Fruit fly (Drosophila melanogaster) whole organism, prepupa: ENCODE results near the gene CG14230.

Experiments
- Blimp-1 ChIP-seq: fragments of 200-800 bp; sonication (Bioruptor generic); optimal IDR thresholded peaks from 3 replicates; lab custom pipeline; 2017; ENCODE audit warnings: missing biosample characterization, missing genetic modification characterization, mild to moderate bottlenecking, moderate library complexity, missing genetic modification reagents
- CG10631 ChIP-seq: fragments of 200-800 bp; sonication (Bioruptor generic); optimal IDR thresholded peaks from 2 replicates; lab custom pipeline; 2016; ENCODE audit warnings: missing biosample characterization, missing genetic modification characterization
- CG10669 ChIP-seq: fragments of 200-800 bp; sonication (Bioruptor generic); optimal IDR thresholded peaks from 3 replicates; lab custom pipeline; 2018; ENCODE audit warnings: missing biosample characterization, mild to moderate bottlenecking, missing genetic modification characterization, moderate library complexity
- CG11294 ChIP-seq: fragments of 200-800 bp; sonication (Bioruptor generic); IDR thresholded peaks from 2 replicates; pipeline ENCODE4 v1.3.6; 2022; ENCODE audit warnings: missing biosample characterization, missing genetic modification characterization
- CG11762 ChIP-seq: fragments of 200-800 bp; sonication (Bioruptor generic); optimal IDR thresholded peaks from 3 replicates; lab custom pipeline; 2016; ENCODE audit warnings: missing biosample characterization, missing genetic modification characterization; ENCODE audit not compliant: insufficient read depth
- CG11902 ChIP-seq: fragments of 200-800 bp; sonication (Bioruptor generic); optimal IDR thresholded peaks from 3 replicates; lab custom pipeline; 2016; ENCODE audit warnings: missing biosample characterization, missing genetic modification characterization
- CG15336 ChIP-seq: fragments of 200-800 bp; sonication (Bioruptor generic); IDR thresholded peaks from 2 replicates; pipeline ENCODE4 v1.3.6; 2022; ENCODE audit warnings: missing biosample characterization, missing genetic modification characterization
- CG1621 ChIP-seq: fragments of 200-800 bp; sonication (Bioruptor generic); optimal IDR thresholded peaks from 3 replicates; lab custom pipeline; 2018; ENCODE audit warnings: missing biosample characterization, mild to moderate bottlenecking, missing genetic modification characterization
- CG3032 ChIP-seq: fragments of 200-800 bp; optimal IDR thresholded peaks from 2 replicates; lab custom pipeline; 2019; ENCODE audit warnings: missing biosample characterization, mild to moderate bottlenecking, missing genetic modification characterization, moderate library complexity
- CG31627 ChIP-seq: fragments of 200-800 bp; sonication (Bioruptor generic); optimal IDR thresholded peaks from 3 replicates; lab custom pipeline; 2016; ENCODE audit warnings: missing biosample characterization, missing genetic modification characterization
- CG32006 ChIP-seq: fragments of 200-800 bp; sonication (Bioruptor generic); optimal IDR thresholded peaks from 3 replicates; lab custom pipeline; 2017; ENCODE audit warnings: missing biosample characterization, mild to moderate bottlenecking, missing genetic modification characterization
- CG34406 ChIP-seq: fragments of 200-800 bp; sonication (Bioruptor generic); optimal IDR thresholded peaks from 3 replicates; lab custom pipeline; 2016; ENCODE audit warnings: missing biosample characterization, missing genetic modification characterization
- CG3919 ChIP-seq: fragments of 200-800 bp; sonication (Bioruptor generic); optimal IDR thresholded peaks from 3 replicates; lab custom pipeline; 2016; ENCODE audit warnings: missing biosample characterization, missing genetic modification characterization
- CG4318 ChIP-seq: fragments of 200-800 bp; sonication (Bioruptor generic); optimal IDR thresholded peaks from 3 replicates; lab custom pipeline; 2017; ENCODE audit warnings: missing biosample characterization, mild to moderate bottlenecking, missing genetic modification characterization
- CG6163 ChIP-seq: fragments of 200-800 bp; sonication (Bioruptor generic); IDR thresholded peaks from 3 replicates; pipeline ENCODE4 v1.3.6; 2022; ENCODE audit warnings: missing biosample characterization, missing genetic modification characterization
- CG6276 ChIP-seq: fragments of 200-800 bp; sonication (Bioruptor generic); optimal IDR thresholded peaks from 2 replicates; lab custom pipeline; 2017; ENCODE audit warnings: missing biosample characterization, mild to moderate bottlenecking, missing genetic modification characterization
- CG6792 ChIP-seq: fragments of 200-800 bp; sonication (Bioruptor generic); optimal IDR thresholded peaks from 3 replicates; lab custom pipeline; 2016; ENCODE audit warnings: missing biosample characterization, missing genetic modification characterization
- CG6808 ChIP-seq: fragments of 200-800 bp; sonication (Bioruptor generic); optimal IDR thresholded peaks from 3 replicates; lab custom pipeline; 2017; ENCODE audit warnings: missing biosample characterization, missing genetic modification characterization, mild to moderate bottlenecking, moderate library complexity, missing genetic modification reagents
- CG6854 ChIP-seq: fragments of 200-800 bp; sonication (Bioruptor generic); optimal IDR thresholded peaks from 2 replicates; lab custom pipeline; 2017; ENCODE audit warnings: missing biosample characterization, mild to moderate bottlenecking, missing genetic modification characterization
- CG7368 ChIP-seq: fragments of 200-800 bp; sonication (Bioruptor generic); optimal IDR thresholded peaks from 3 replicates; lab custom pipeline; 2016; ENCODE audit warnings: missing biosample characterization, missing genetic modification characterization
- CG8319 ChIP-seq: fragments of 200-800 bp; sonication (Bioruptor generic); optimal IDR thresholded peaks from 3 replicates; lab custom pipeline; 2016; ENCODE audit warnings: missing biosample characterization, missing genetic modification characterization
- CG9139 ChIP-seq: fragments of 200-800 bp; sonication (Bioruptor generic); optimal IDR thresholded peaks from 3 replicates; lab custom pipeline; 2017; ENCODE audit warnings: missing biosample characterization, mild to moderate bottlenecking, missing genetic modification characterization
- Eip75B ChIP-seq: fragments of 200-800 bp; sonication (Bioruptor generic); optimal IDR thresholded peaks from 3 replicates; lab custom pipeline; 2016; ENCODE audit warnings: missing biosample characterization, missing genetic modification characterization
- Eip93F ChIP-seq: fragments of 200-800 bp; sonication (Bioruptor generic); optimal IDR thresholded peaks from 2 replicates; lab custom pipeline; 2016; ENCODE audit warnings: missing biosample characterization, mild to moderate bottlenecking, missing genetic modification characterization
- Ets21C ChIP-seq: fragments of 200-800 bp; sonication (Bioruptor generic); optimal IDR thresholded peaks from 3 replicates; lab custom pipeline; 2016; ENCODE audit warnings: missing biosample characterization, missing genetic modification characterization
- Ets96B ChIP-seq: fragments of 200-800 bp; optimal IDR thresholded peaks from 2 replicates; lab custom pipeline; 2019; ENCODE audit warnings: missing biosample characterization, mild to moderate bottlenecking, missing genetic modification characterization, moderate library complexity
- Hr38 ChIP-seq: sonication (Bioruptor generic); optimal IDR thresholded peaks from 2 replicates; lab custom pipeline; 2016; ENCODE audit warnings: missing biosample characterization, missing genetic modification characterization
- Hr39 ChIP-seq: fragments of 200-800 bp; sonication (Bioruptor generic); optimal IDR thresholded peaks from 2 replicates; lab custom pipeline; 2016; ENCODE audit warnings: missing biosample characterization, missing genetic modification characterization
- Hr4 ChIP-seq: fragments of 200-800 bp; sonication (Bioruptor generic); optimal IDR thresholded peaks from 3 replicates; lab custom pipeline; 2016; ENCODE audit warnings: missing biosample characterization, missing genetic modification characterization
- Lpt ChIP-seq: fragments of 200-800 bp; sonication (Bioruptor generic); optimal IDR thresholded peaks from 3 replicates; lab custom pipeline; 2016; ENCODE audit warnings: missing biosample characterization, missing genetic modification characterization
- Met ChIP-seq: fragments of 200-800 bp; sonication (Bioruptor generic); optimal IDR thresholded peaks from 3 replicates; lab custom pipeline; 2016; ENCODE audit warnings: missing biosample characterization, missing genetic modification characterization
- Smox ChIP-seq: fragments of 200-800 bp; sonication (Bioruptor generic); optimal IDR thresholded peaks from 3 replicates; lab custom pipeline; 2016; ENCODE audit warnings: missing biosample characterization, missing genetic modification characterization
- Sox102F ChIP-seq: fragments of 200-800 bp; sonication (Bioruptor generic); optimal IDR thresholded peaks from 2 replicates; lab custom pipeline; 2016; ENCODE audit warnings: missing biosample characterization, mild to moderate bottlenecking, missing genetic modification characterization
- Sox14 ChIP-seq: fragments of 200-800 bp; sonication (Bioruptor generic); optimal IDR thresholded peaks from 3 replicates; lab custom pipeline; 2016; ENCODE audit warnings: missing biosample characterization, missing genetic modification characterization
- Sox15 ChIP-seq: fragments of 200-800 bp; sonication (Bioruptor generic); optimal IDR thresholded peaks from 3 replicates; lab custom pipeline; 2016; ENCODE audit warnings: missing biosample characterization, missing genetic modification characterization
- achi ChIP-seq: fragments of 200-800 bp; sonication (Bioruptor generic); optimal IDR thresholded peaks from 3 replicates; lab custom pipeline; 2016; ENCODE audit warnings: missing biosample characterization, missing genetic modification characterization
- acj6 ChIP-seq: fragments of 200-800 bp; sonication (Bioruptor generic); optimal IDR thresholded peaks from 3 replicates; lab custom pipeline; 2016; ENCODE audit warnings: missing biosample characterization, missing genetic modification characterization
- cyc ChIP-seq: fragments of 200-800 bp; sonication (Bioruptor generic); optimal IDR thresholded peaks from 3 replicates; lab custom pipeline; 2016; ENCODE audit warnings: missing biosample characterization, missing genetic modification characterization
- dac ChIP-seq: fragments of 200-800 bp; sonication (Bioruptor generic); optimal IDR thresholded peaks from 2 replicates; lab custom pipeline; 2017; ENCODE audit warnings: missing biosample characterization, mild to moderate bottlenecking, missing genetic modification characterization
- dsx ChIP-seq: fragments of 200-800 bp; optimal IDR thresholded peaks from 3 replicates; lab custom pipeline; 2019; ENCODE audit warnings: missing biosample characterization, mild to moderate bottlenecking, missing genetic modification characterization, moderate library complexity; ENCODE audit not compliant: poor library complexity, severe bottlenecking
- eg ChIP-seq: fragments of 200-800 bp; sonication (Bioruptor generic); IDR thresholded peaks from 3 replicates; pipeline ENCODE4 v1.3.6; 2022; ENCODE audit warnings: missing biosample characterization, missing genetic modification characterization
- esn ChIP-seq: fragments of 200-800 bp; sonication (Bioruptor generic); optimal IDR thresholded peaks from 2 replicates; lab custom pipeline; 2016; ENCODE audit warnings: missing biosample characterization, mild to moderate bottlenecking, missing genetic modification characterization, moderate library complexity
- fd59A ChIP-seq: fragments of 200-800 bp; sonication (Bioruptor generic); optimal IDR thresholded peaks from 2 replicates; lab custom pipeline; 2017; ENCODE audit warnings: missing biosample characterization, mild to moderate bottlenecking, missing genetic modification characterization, missing genetic modification reagents
- fd85E ChIP-seq: fragments of 200-800 bp; sonication (Bioruptor generic); optimal IDR thresholded peaks from 3 replicates; lab custom pipeline; 2016; ENCODE audit warnings: missing biosample characterization, missing genetic modification characterization
- fkh ChIP-seq: fragments of 200-800 bp; sonication (Bioruptor generic); optimal IDR thresholded peaks from 3 replicates; lab custom pipeline; 2017; ENCODE audit warnings: missing biosample characterization, mild to moderate bottlenecking, missing genetic modification characterization, moderate library complexity
- net ChIP-seq: fragments of 200-800 bp; sonication (Bioruptor generic); optimal IDR thresholded peaks from 3 replicates; lab custom pipeline; 2016; ENCODE audit warnings: missing biosample characterization, missing genetic modification characterization
- salr ChIP-seq, 2 experiments: fragments of 200-800 bp; sonication (Bioruptor generic); optimal IDR thresholded peaks; 3 replicates each; lab custom pipeline; 2016 to 2018; ENCODE audit warnings: missing biosample characterization in 2 of 2, missing genetic modification characterization in 2 of 2, mild to moderate bottlenecking in 1 of 2
- spab ChIP-seq: fragments of 200-800 bp; sonication (Bioruptor generic); optimal IDR thresholded peaks from 2 replicates; lab custom pipeline; 2017; ENCODE audit warnings: missing biosample characterization, mild to moderate bottlenecking, missing genetic modification characterization, missing genetic modification reagents
- ss ChIP-seq, 2 experiments: fragments of 200-800 bp; sonication (Bioruptor generic); optimal IDR thresholded peaks; 2 replicates in 1 of 2; 3 replicates in 1 of 2; lab custom pipeline; 2017 to 2018; ENCODE audit warnings: mild to moderate bottlenecking in 2 of 2, missing biosample characterization in 2 of 2, missing genetic modification characterization in 2 of 2, moderate library complexity in 1 of 2
- svp ChIP-seq: fragments of 200-800 bp; sonication (Bioruptor generic); peaks from one replicate; lab custom pipeline; 2016; ENCODE audit warnings: missing biosample characterization, missing genetic modification characterization
- topi ChIP-seq: fragments of 200-800 bp; sonication (Bioruptor generic); optimal IDR thresholded peaks from 3 replicates; lab custom pipeline; 2016; ENCODE audit warnings: missing biosample characterization, missing genetic modification characterization
- vri ChIP-seq: fragments of 200-800 bp; sonication (Bioruptor generic); optimal IDR thresholded peaks from 3 replicates; lab custom pipeline; 2016; ENCODE audit warnings: missing biosample characterization, mild to moderate bottlenecking, missing genetic modification characterization

The CG14230 gene

dm6 chrX:19665684-19666141, 38.3 kb upstream of the CG14230 start:
- TF ChIP-seq CG6854 (GFP tag; lab: Kevin White, UChicago), result peak; percentile 23
- TF ChIP-seq fkh, result no peak
- no peak for TF ChIP-seq salr (GFP tag; optimal IDR thresholded peaks at IDR 0.05; lab: Kevin White, UChicago)
- peak; percentile 24 for TF ChIP-seq Blimp-1 (GFP tag; lab: Kevin White, UChicago)
- TF ChIP-seq Ets21C (GFP tag; lab: Kevin White, UChicago), result peak; percentile 11
- TF ChIP-seq Sox15 (GFP tag; lab: Kevin White, UChicago), result no peak
- no peak for TF ChIP-seq CG34406 (GFP tag; lab: Kevin White, UChicago)
- no peak for TF ChIP-seq fd85E (GFP tag; lab: Kevin White, UChicago)
- peak; percentile 5 for TF ChIP-seq Ets96B
- TF ChIP-seq Sox102F (GFP tag; lab: Kevin White, UChicago), result no peak
- no peak for TF ChIP-seq CG9139
- TF ChIP-seq CG6808 (GFP tag; lab: Kevin White, UChicago), result no peak
- peak; percentile 33 for TF ChIP-seq esn
- TF ChIP-seq CG11294 (GFP tag; lab: Robert Waterston, UW), result 0 out of 2 replicates have a peak, but pooled peaks have one; percentile 19
- TF ChIP-seq dsx (GFP tag; lab: Kevin White, UChicago), result peak; percentile 27
- no peak for TF ChIP-seq dac
- TF ChIP-seq CG6276 (GFP tag; lab: Kevin White, UChicago), result no peak
- TF ChIP-seq CG32006, result peak; percentile 48
- TF ChIP-seq Lpt (GFP tag; lab: Kevin White, UChicago), result no peak
- peak; percentile 28; the same call in 1 of the 2 replicates for TF ChIP-seq CG15336 (GFP tag; lab: Robert Waterston, UW)
- TF ChIP-seq CG3032 (tag; lab: Kevin White, UChicago), result peak; percentile 41
- TF ChIP-seq svp (GFP tag; lab: Kevin White, UChicago), result peak; percentile 93
- peak; percentile 27 for TF ChIP-seq Met (GFP tag; lab: Kevin White, UChicago)
- no peak for TF ChIP-seq CG8319
- peak; percentile 26 for TF ChIP-seq topi (GFP tag; lab: Kevin White, UChicago)
- peak; percentile 10 for TF ChIP-seq achi (GFP tag; lab: Kevin White, UChicago)
- TF ChIP-seq CG3919 (GFP tag; lab: Kevin White, UChicago), result peak; percentile 46
- TF ChIP-seq Smox, result peak; percentile 7
- TF ChIP-seq CG31627 (GFP tag; lab: Kevin White, UChicago), result peak; percentile 56
- TF ChIP-seq Hr4 (GFP tag; lab: Kevin White, UChicago), result peak; percentile 23
- TF ChIP-seq CG6163 (GFP tag; lab: Robert Waterston, UW), result peak; percentile 58; the same call in 2 of the 3 replicates
- TF ChIP-seq cyc, result peak; percentile 50
- peak; percentile 7 for TF ChIP-seq vri (GFP tag; lab: Kevin White, UChicago)
- no peak for TF ChIP-seq CG4318
- no peak for TF ChIP-seq Hr38 (GFP tag; lab: Kevin White, UChicago)
- TF ChIP-seq spab (GFP tag; lab: Kevin White, UChicago), result no peak
- TF ChIP-seq CG10631 (GFP tag; lab: Kevin White, UChicago), result no peak
- TF ChIP-seq CG7368 (GFP tag; lab: Kevin White, UChicago), result no peak
- peak; percentile 46 for TF ChIP-seq Sox14 (GFP tag; lab: Kevin White, UChicago)
- TF ChIP-seq Hr39 (GFP tag; lab: Kevin White, UChicago), result peak; percentile 50
- TF ChIP-seq CG1621 (tag; lab: Kevin White, UChicago), result peak; percentile 55
- TF ChIP-seq CG10669 (GFP tag; lab: Kevin White, UChicago), result peak; percentile 22
- no peak for TF ChIP-seq Eip93F (GFP tag; lab: Kevin White, UChicago)
- peak; percentile 80 for TF ChIP-seq eg (GFP tag; lab: Robert Waterston, UW)
- TF ChIP-seq CG11902, result peak; percentile 92
- TF ChIP-seq acj6 (GFP tag; lab: Kevin White, UChicago), result peak; percentile 20
- no peak for TF ChIP-seq fd59A (GFP tag; lab: Kevin White, UChicago)
- peak; percentile 28 for TF ChIP-seq Eip75B (GFP tag; lab: Kevin White, UChicago)
- peak; percentile 30 for TF ChIP-seq CG6792 (GFP tag; lab: Kevin White, UChicago)
- TF ChIP-seq CG11762, result no peak
- no peak for TF ChIP-seq net
- peak in 1 of 2 experiments; percentile 32 for TF ChIP-seq ss (GFP tag; optimal IDR thresholded peaks at IDR 0.05; lab: Kevin White, UChicago)
